Worm (Caenorhabditis elegans) whole organism, late embryonic: ENCODE results near the gene T25F10.4.

Experiments used
- ama-1 ChIP-seq: fragments of 150-350 bp; optimal IDR thresholded peaks from 2 replicates; lab custom pipeline; 2014
- ceh-18 ChIP-seq: sonication (generic microtip); optimal IDR thresholded peaks from 2 replicates; lab custom pipeline; 2016; ENCODE audit warnings: missing genetic modification characterization, missing compliant biosample characterization
- ceh-9 ChIP-seq: sonication (generic microtip); optimal IDR thresholded peaks from 2 replicates; lab custom pipeline; 2016; ENCODE audit warnings: mild to moderate bottlenecking, missing genetic modification characterization, inconsistent platforms, missing compliant biosample characterization
- hlh-30 ChIP-seq: sonication (generic microtip); optimal IDR thresholded peaks from 2 replicates; lab custom pipeline; 2017; ENCODE audit warnings: antibody characterized with exemption, missing genetic modification characterization, missing compliant biosample characterization; ENCODE audit not compliant: insufficient read depth
- nfya-1 ChIP-seq: sonication (generic microtip); optimal IDR thresholded peaks from 2 replicates; lab custom pipeline; 2017; ENCODE audit warnings: missing genetic modification characterization, mild to moderate bottlenecking, missing compliant biosample characterization, antibody characterized with exemption, moderate library complexity
- npax-4 ChIP-seq: sonication (generic microtip); optimal IDR thresholded peaks from 2 replicates; lab custom pipeline; 2016; ENCODE audit warnings: missing genetic modification characterization, missing compliant biosample characterization
- pha-4 ChIP-seq: fragments of 150-350 bp; optimal IDR thresholded peaks from 2 replicates; lab custom pipeline; 2018; ENCODE audit warnings: missing biosample characterization, missing genetic modification reagents, missing genetic modification characterization

DNA sequence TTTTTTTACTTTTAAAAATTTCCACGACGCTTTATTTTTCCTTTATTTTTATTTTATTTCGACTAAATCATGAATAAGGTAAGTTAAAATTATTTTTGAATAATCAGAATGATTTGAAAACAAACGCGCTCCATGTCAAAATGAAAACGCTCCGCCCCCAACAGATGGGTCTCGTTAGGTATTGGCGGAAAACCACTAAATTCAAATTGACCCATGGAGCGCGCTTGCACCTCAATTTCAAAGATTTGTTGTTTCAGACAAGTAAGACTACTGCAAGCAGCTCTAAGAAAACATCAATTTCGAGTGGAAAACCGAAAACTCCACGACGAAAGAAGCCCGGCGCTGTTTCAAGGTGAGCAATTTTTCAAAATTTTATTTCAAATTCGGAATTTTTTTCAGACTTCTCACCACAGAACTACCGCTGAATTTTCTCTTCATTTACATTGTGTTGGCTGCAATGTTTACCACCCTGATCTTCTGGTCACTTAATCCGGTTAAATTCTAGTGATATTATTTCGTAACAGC, 25.7 kb upstream of the T25F10.4 start, which contains the start of gene ZC404.2:
- TF ChIP-seq nfya-1, result no peak
- TF ChIP-seq ceh-9 (tag; lab: Kevin White, UChicago), result no peak
- no peak for TF ChIP-seq ceh-18 (tag; lab: Kevin White, UChicago)
- TF ChIP-seq ama-1 (lab: Kevin White, UChicago), result peak; percentile 46
- no peak for TF ChIP-seq npax-4 (tag; lab: Kevin White, UChicago)
- no peak for TF ChIP-seq pha-4 (tag; lab: Kevin White, UChicago)
- no peak for TF ChIP-seq hlh-30
